Worm (Caenorhabditis elegans) whole organism, late embryonic: ENCODE data around the gene C35B1.8.

ENCODE experiments used
- C08G9.2 ChIP-seq: sonication (generic microtip); optimal IDR thresholded peaks from 2 replicates; lab custom pipeline; 2016; ENCODE audit warnings: mild to moderate bottlenecking, missing genetic modification characterization, moderate library complexity, missing compliant biosample characterization
- T23F11.4 ChIP-seq: fragments of 200-800 bp; sonication (Bioruptor generic); optimal IDR thresholded peaks from 2 replicates; lab custom pipeline; 2018; ENCODE audit warnings: mild to moderate bottlenecking, missing genetic modification characterization, missing compliant biosample characterization
- Y22D7AL.16 ChIP-seq: sonication (generic microtip); optimal IDR thresholded peaks from 2 replicates; lab custom pipeline; 2016; ENCODE audit warnings: missing genetic modification characterization, missing compliant biosample characterization
- ahr-1 ChIP-seq: sonication (generic microtip); optimal IDR thresholded peaks from 2 replicates; lab custom pipeline; 2016; ENCODE audit warnings: missing genetic modification characterization, missing compliant biosample characterization
- ceh-18 ChIP-seq: sonication (generic microtip); optimal IDR thresholded peaks from 2 replicates; lab custom pipeline; 2016; ENCODE audit warnings: missing genetic modification characterization, missing compliant biosample characterization
- ceh-19 ChIP-seq: fragments of 200-800 bp; sonication (Bioruptor generic); optimal IDR thresholded peaks from 2 replicates; lab custom pipeline; 2018; ENCODE audit warnings: mild to moderate bottlenecking, missing genetic modification characterization, missing compliant biosample characterization
- ceh-2 ChIP-seq: sonication (generic microtip); optimal IDR thresholded peaks from 2 replicates; lab custom pipeline; 2016; ENCODE audit warnings: missing genotype, missing genetic modification characterization, missing compliant biosample characterization
- ceh-22 ChIP-seq: sonication (generic microtip); optimal IDR thresholded peaks from 2 replicates; lab custom pipeline; 2017; ENCODE audit warnings: missing biosample characterization, missing genetic modification characterization
- ceh-24 ChIP-seq: sonication (generic microtip); optimal IDR thresholded peaks from 2 replicates; lab custom pipeline; 2016; ENCODE audit warnings: mild to moderate bottlenecking, missing genetic modification characterization, missing compliant biosample characterization
- ceh-31 ChIP-seq: sonication (generic microtip); optimal IDR thresholded peaks from 2 replicates; lab custom pipeline; 2016; ENCODE audit warnings: missing genetic modification characterization, missing compliant biosample characterization
- ceh-34 ChIP-seq: sonication (generic microtip); optimal IDR thresholded peaks from 2 replicates; lab custom pipeline; 2016; ENCODE audit warnings: mild to moderate bottlenecking, missing genetic modification characterization, missing compliant biosample characterization
- ceh-45 ChIP-seq: fragments of 200-800 bp; sonication (Bioruptor generic); IDR thresholded peaks from 2 replicates; pipeline ENCODE4 v1.3.6; 2022; ENCODE audit warnings: missing genetic modification reagents, missing genetic modification characterization, missing compliant biosample characterization
- ceh-48 ChIP-seq: sonication (generic microtip); optimal IDR thresholded peaks from 2 replicates; lab custom pipeline; 2016; ENCODE audit warnings: missing genetic modification characterization, inconsistent platforms, missing compliant biosample characterization
- ceh-6 ChIP-seq: fragments of 200-800 bp; sonication (Bioruptor generic); optimal IDR thresholded peaks from 2 replicates; lab custom pipeline; 2018; ENCODE audit warnings: mild to moderate bottlenecking, missing genetic modification characterization, missing compliant biosample characterization
- che-1 ChIP-seq: sonication (generic microtip); optimal IDR thresholded peaks from 2 replicates; lab custom pipeline; 2016; ENCODE audit warnings: mild to moderate bottlenecking, missing genetic modification characterization, missing compliant biosample characterization
- dve-1 ChIP-seq: sonication (generic microtip); optimal IDR thresholded peaks from 2 replicates; lab custom pipeline; 2017; ENCODE audit warnings: antibody characterized with exemption, mild to moderate bottlenecking, missing genetic modification characterization, missing compliant biosample characterization
- elt-2 ChIP-seq: sonication (generic microtip); optimal IDR thresholded peaks from 2 replicates; lab custom pipeline; 2016; ENCODE audit warnings: missing genetic modification reagents, missing genetic modification characterization, missing compliant biosample characterization
- elt-4 ChIP-seq: sonication (generic microtip); optimal IDR thresholded peaks from 2 replicates; lab custom pipeline; 2016; ENCODE audit warnings: missing genetic modification characterization, missing compliant biosample characterization
- ets-4 ChIP-seq: sonication (generic microtip); optimal IDR thresholded peaks from 2 replicates; lab custom pipeline; 2016; ENCODE audit warnings: missing genetic modification characterization, missing compliant biosample characterization
- fkh-10 ChIP-seq: fragments of 150-350 bp; optimal IDR thresholded peaks from 2 replicates; lab custom pipeline; 2014; ENCODE audit warnings: missing biosample characterization, missing genetic modification reagents, missing genetic modification characterization
- gmeb-2 ChIP-seq: sonication (generic microtip); optimal IDR thresholded peaks from 2 replicates; lab custom pipeline; 2016; ENCODE audit warnings: missing genetic modification characterization, inconsistent platforms, missing compliant biosample characterization
- hlh-15 ChIP-seq: sonication (generic microtip); optimal IDR thresholded peaks from 2 replicates; lab custom pipeline; 2016; ENCODE audit warnings: missing genetic modification characterization, missing compliant biosample characterization
- hlh-8 ChIP-seq: sonication (generic microtip); optimal IDR thresholded peaks from 2 replicates; lab custom pipeline; 2016; ENCODE audit warnings: missing genotype, missing genetic modification characterization, missing compliant biosample characterization
- lim-6 ChIP-seq: sonication (generic microtip); optimal IDR thresholded peaks from 2 replicates; lab custom pipeline; 2016; ENCODE audit warnings: missing genetic modification characterization, missing compliant biosample characterization
- lin-11 ChIP-seq: fragments of 200-800 bp; sonication (Bioruptor generic); optimal IDR thresholded peaks from 2 replicates; lab custom pipeline; 2018; ENCODE audit warnings: mild to moderate bottlenecking, missing genetic modification characterization, missing compliant biosample characterization
- madf-2 ChIP-seq: sonication (generic microtip); optimal IDR thresholded peaks from 2 replicates; lab custom pipeline; 2017; ENCODE audit warnings: missing genetic modification characterization, missing compliant biosample characterization
- mec-3 ChIP-seq: sonication (generic microtip); optimal IDR thresholded peaks from 2 replicates; lab custom pipeline; 2016; ENCODE audit warnings: borderline replicate concordance, missing genetic modification characterization, missing compliant biosample characterization
- nfya-1 ChIP-seq: sonication (generic microtip); optimal IDR thresholded peaks from 2 replicates; lab custom pipeline; 2017; ENCODE audit warnings: missing genetic modification characterization, mild to moderate bottlenecking, missing compliant biosample characterization, antibody characterized with exemption, moderate library complexity
- nhr-11 ChIP-seq: fragments of 150-350 bp; optimal IDR thresholded peaks from 2 replicates; lab custom pipeline; 2014; ENCODE audit warnings: missing biosample characterization, missing genetic modification characterization
- nhr-232 ChIP-seq: sonication (generic microtip); optimal IDR thresholded peaks from 2 replicates; lab custom pipeline; 2016; ENCODE audit warnings: missing genetic modification characterization, missing compliant biosample characterization
- npax-4 ChIP-seq: sonication (generic microtip); optimal IDR thresholded peaks from 2 replicates; lab custom pipeline; 2016; ENCODE audit warnings: missing genetic modification characterization, missing compliant biosample characterization
- pat-9 ChIP-seq: fragments of 200-800 bp; sonication (Bioruptor generic); optimal IDR thresholded peaks from 2 replicates; lab custom pipeline; 2018; ENCODE audit warnings: mild to moderate bottlenecking, missing genetic modification characterization, moderate library complexity, missing compliant biosample characterization
- pha-2 ChIP-seq: sonication (generic microtip); optimal IDR thresholded peaks from 2 replicates; lab custom pipeline; 2017; ENCODE audit warnings: mild to moderate bottlenecking, missing genetic modification characterization, missing compliant biosample characterization
- pha-4 ChIP-seq: fragments of 150-350 bp; optimal IDR thresholded peaks from 2 replicates; lab custom pipeline; 2018; ENCODE audit warnings: missing biosample characterization, missing genetic modification reagents, missing genetic modification characterization
- ref-2 ChIP-seq: sonication (generic microtip); optimal IDR thresholded peaks from 2 replicates; lab custom pipeline; 2016; ENCODE audit warnings: missing genetic modification characterization, missing compliant biosample characterization
- rnt-1 ChIP-seq: sonication (generic microtip); optimal IDR thresholded peaks from 2 replicates; lab custom pipeline; 2016; ENCODE audit warnings: missing genetic modification characterization, missing compliant biosample characterization
- sdc-2 ChIP-seq: sonication (generic microtip); optimal IDR thresholded peaks from 2 replicates; lab custom pipeline; 2016; ENCODE audit warnings: missing genotype, missing genetic modification characterization, missing compliant biosample characterization
- unc-3 ChIP-seq, 2 experiments: fragments of 200-800 bp in 1 of 2; sonication (Bioruptor generic) in 1 of 2; sonication (generic microtip) in 1 of 2; conservative IDR thresholded peaks in 1 of 2; optimal IDR thresholded peaks in 1 of 2; 2 replicates each; pipeline versions ENCODE4 v1.3.6 to Lab custom; 2016 to 2022; ENCODE audit warnings: missing compliant biosample characterization in 2 of 2, missing genetic modification characterization in 2 of 2, missing genetic modification reagents in 1 of 2
- unc-55 ChIP-seq: sonication (generic microtip); optimal IDR thresholded peaks from 2 replicates; lab custom pipeline; 2017; ENCODE audit warnings: missing biosample characterization, missing genetic modification reagents, missing genetic modification characterization
- unc-86 ChIP-seq: sonication (generic microtip); optimal IDR thresholded peaks from 2 replicates; lab custom pipeline; 2016; ENCODE audit warnings: missing genetic modification characterization, missing compliant biosample characterization
- zip-5 ChIP-seq: sonication (generic microtip); optimal IDR thresholded peaks from 2 replicates; lab custom pipeline; 2016; ENCODE audit warnings: missing genetic modification characterization, missing compliant biosample characterization

The C35B1.8 gene

DNA sequence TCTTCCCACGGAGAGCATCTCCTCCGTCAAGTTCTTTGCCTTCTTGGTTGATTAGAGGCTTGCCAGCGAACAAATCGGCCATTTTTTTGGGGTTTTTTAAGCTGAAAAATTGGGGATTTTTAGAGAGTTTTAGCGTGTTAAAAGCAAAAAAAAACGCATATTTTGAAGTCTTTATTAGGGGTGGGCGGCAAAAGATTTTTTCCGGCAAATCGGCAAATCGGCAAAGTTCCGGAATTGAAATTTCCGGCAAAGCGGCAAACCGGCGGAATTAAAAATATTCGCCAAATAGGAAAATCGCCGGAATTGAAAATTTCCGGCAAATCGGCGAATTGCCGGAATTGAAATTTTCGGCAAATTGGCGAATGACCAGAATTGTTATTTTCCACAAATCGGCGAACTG is 5.3 kb upstream of the C35B1.8 start, which contains the start of gene C35B1.5:
Gene C35B1.5 (minus strand): TSS at position 101 of the 400 bp plus-strand sequence.
- TF ChIP-seq nhr-232 (tag; lab: Kevin White, UChicago) = no peak
- TF ChIP-seq ceh-34 = no peak
- no peak for TF ChIP-seq ceh-31 (tag; lab: Kevin White, UChicago)
- no peak for TF ChIP-seq unc-55 (GFP tag; lab: Kevin White, UChicago)
- TF ChIP-seq zip-5 (tag; lab: Kevin White, UChicago) = no peak
- TF ChIP-seq, all 69 proteins: peak for 0

DNA sequence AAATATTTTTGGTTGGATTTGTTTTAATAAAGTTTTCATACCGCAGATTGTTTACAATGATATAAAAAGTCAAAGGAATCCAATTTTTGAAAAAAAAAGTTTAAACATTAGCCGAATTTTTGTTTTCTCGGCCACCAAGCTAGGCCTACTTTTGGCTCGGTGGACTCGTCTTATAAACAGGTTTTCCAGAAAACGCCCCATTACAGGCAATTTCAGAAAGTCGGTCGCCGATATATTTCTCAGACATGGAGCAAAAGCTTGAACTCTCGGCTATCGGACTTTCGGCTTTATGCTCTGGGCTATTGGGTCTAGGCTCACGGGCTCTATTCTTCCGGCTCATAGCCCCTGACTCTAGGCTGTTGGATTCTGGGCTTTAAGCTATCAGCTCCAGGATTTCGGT is 4.3 kb upstream of the C35B1.8 start:
- TF ChIP-seq ets-4 (tag; lab: Kevin White, UChicago) (no peak), madf-2 (tag; lab: Kevin White, UChicago) (no peak), Y22D7AL.16 (tag; lab: Kevin White, UChicago) (no peak), elt-2 (tag; lab: Kevin White, UChicago) (no peak), che-1 (tag; lab: Kevin White, UChicago) (no peak), sdc-2 (tag; lab: Kevin White, UChicago) (no peak), C08G9.2 (no peak)

DNA sequence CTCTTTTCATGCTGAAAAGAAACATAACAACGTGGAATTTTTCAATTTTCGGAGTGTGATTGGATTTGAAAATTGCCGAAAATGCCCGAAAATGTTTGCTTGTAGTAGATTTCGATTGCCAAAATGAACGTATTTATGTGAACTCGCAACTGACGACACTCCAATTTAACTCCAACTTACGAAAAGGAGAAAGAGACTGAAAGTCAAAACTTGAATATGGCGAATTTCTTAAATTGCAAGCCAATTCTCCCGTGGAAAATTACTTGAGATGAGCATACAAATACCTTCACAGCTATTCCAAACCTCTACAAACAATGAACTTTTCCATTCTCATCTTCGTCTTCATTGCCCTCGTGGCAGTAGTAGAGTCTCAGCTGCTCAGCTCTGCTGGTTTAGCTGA is 3.8 kb upstream of the C35B1.8 start:
- TF ChIP-seq pha-4 (tag; lab: Kevin White, UChicago) (no peak), mec-3 (tag; lab: Kevin White, UChicago) (no peak), nhr-11 (tag; lab: Kevin White, UChicago) (no peak), ceh-45 (GFP tag; lab: Robert Waterston, UW) (no peak), rnt-1 (no peak), ref-2 (tag; lab: Kevin White, UChicago) (no peak), elt-4 (tag; lab: Kevin White, UChicago) (no peak), npax-4 (tag; lab: Kevin White, UChicago) (no peak), hlh-15 (tag; lab: Kevin White, UChicago) (no peak), fkh-10 (no peak), ceh-22 (tag; lab: Kevin White, UChicago) (no peak), hlh-8 (tag; lab: Kevin White, UChicago) (no peak), lim-6 (tag; lab: Kevin White, UChicago) (no peak), ceh-19 (GFP tag; lab: Kevin White, UChicago) (no peak), pat-9 (tag; lab: Kevin White, UChicago) (no peak)

DNA sequence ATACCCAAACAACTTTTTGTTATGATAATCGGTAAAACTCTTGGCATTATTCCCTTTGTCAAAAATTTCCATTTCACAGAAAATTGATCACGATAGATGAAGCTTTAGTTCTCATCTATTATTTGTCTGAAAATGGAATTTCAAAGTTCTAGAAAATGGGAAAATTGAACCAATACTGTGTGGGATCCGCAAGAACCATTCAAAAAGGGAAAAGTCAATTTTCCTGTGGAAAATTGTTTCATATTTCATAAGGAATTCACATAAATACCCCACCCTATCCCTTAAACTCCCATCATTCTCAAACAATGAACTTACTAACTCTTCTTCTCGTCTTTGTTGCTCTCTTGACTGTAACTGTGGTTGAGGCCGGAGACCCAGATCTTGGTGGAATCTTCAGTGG is 2.0 kb upstream of the C35B1.8 start, which contains the start of the genes C35B1.9 and C35B1.3:
Gene C35B1.9 (minus strand): TSS at position 101 of the 400 bp plus-strand sequence.
Gene C35B1.3 (plus strand): TSS at position 306 of the 400 bp plus-strand sequence.
- TF ChIP-seq ceh-2 (tag; lab: Kevin White, UChicago) (no peak), ceh-18 (no peak)

DNA sequence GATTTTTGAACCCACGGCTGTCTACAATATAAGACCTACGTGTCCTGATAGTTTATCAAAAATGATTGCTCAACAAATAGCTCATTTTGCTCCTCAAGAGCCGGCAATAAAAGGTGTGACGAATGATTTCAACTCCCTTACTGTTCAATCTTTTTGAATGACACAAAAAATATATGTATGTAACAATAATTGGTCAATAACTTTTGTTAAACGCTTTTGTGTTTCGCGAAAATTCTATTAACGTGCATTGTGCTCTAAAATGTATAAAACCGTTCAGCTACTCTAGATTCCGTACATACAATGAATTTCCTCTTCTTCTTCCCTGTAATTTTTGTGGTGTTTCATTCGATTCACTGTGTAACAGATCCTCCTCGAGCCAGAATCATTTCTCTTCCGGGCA is 713 bp upstream of the C35B1.8 start, which contains the start of gene C35B1.4:
Gene C35B1.4 (plus strand): TSS at position 301 of the 400 bp plus-strand sequence.
- no peak for TF ChIP-seq ceh-48 (tag; lab: Kevin White, UChicago)
- TF ChIP-seq dve-1 = no peak
- no peak for TF ChIP-seq ceh-24 (tag; lab: Kevin White, UChicago)
- no peak for TF ChIP-seq T23F11.4 (GFP tag; lab: Kevin White, UChicago)
- no peak for TF ChIP-seq Y22D7AL.16 (tag; lab: Kevin White, UChicago)
- no peak for TF ChIP-seq ceh-34
- TF ChIP-seq ahr-1 = no peak
- TF ChIP-seq npax-4 (tag; lab: Kevin White, UChicago) = no peak
- no peak for TF ChIP-seq pha-2 (tag; lab: Kevin White, UChicago)
- no peak for TF ChIP-seq elt-2 (tag; lab: Kevin White, UChicago)
- no peak for TF ChIP-seq unc-3 (GFP tag; conservative IDR thresholded peaks at IDR 0.05; lab: Robert Waterston, UW)
- no peak for TF ChIP-seq unc-3 (tag; optimal IDR thresholded peaks at IDR 0.05; lab: Kevin White, UChicago)
- no peak for TF ChIP-seq nfya-1 (tag; lab: Kevin White, UChicago)
- TF ChIP-seq pat-9 (tag; lab: Kevin White, UChicago) = no peak
- no peak for TF ChIP-seq rnt-1
- TF ChIP-seq unc-86 = no peak
- TF ChIP-seq gmeb-2 (tag; lab: Kevin White, UChicago) = no peak
- no peak for TF ChIP-seq fkh-10
- no peak for TF ChIP-seq lin-11 (tag; lab: Kevin White, UChicago)
- no peak for TF ChIP-seq ceh-6 (GFP tag; lab: Kevin White, UChicago)
